Fruit fly (Drosophila melanogaster): ENCODE results near the gene CG15484.

CG15484 gene

dm6 chr2L:12692343-12693079 lies 15.0 kb downstream of the CG15484 start, which contains the start of the genes CCT4 and CG6153 (continued):
- TF ChIP-seq CG7987 (GFP tag; optimal IDR thresholded peaks at IDR 0.05) (no peak), slbo (GFP tag; IDR thresholded peaks at IDR 0.05) (no peak), CG10979 (tag; optimal IDR thresholded peaks at IDR 0.05) (peak; percentile 2), CG11504 (tag; optimal IDR thresholded peaks at IDR 0.05) (no peak), NK7.1 (GFP tag; optimal IDR thresholded peaks at IDR 0.05) (no peak), Asciz (GFP tag; optimal IDR thresholded peaks at IDR 0.05) (no peak), Spps (tag; optimal IDR thresholded peaks at IDR 0.05) (no peak), Hmx (GFP tag; optimal IDR thresholded peaks at IDR 0.05) (no peak), danr (GFP tag; IDR thresholded peaks at IDR 0.05) (no peak), ro (GFP tag; IDR thresholded peaks at IDR 0.05) (no peak), Dp (GFP tag; optimal IDR thresholded peaks at IDR 0.05) (peak; percentile 58), Six4 (GFP tag; optimal IDR thresholded peaks at IDR 0.05) (no peak), CG17829 (tag; optimal IDR thresholded peaks at IDR 0.05) (no peak), CG1603 (tag; optimal IDR thresholded peaks at IDR 0.05) (peak; percentile 68), CG43689 (GFP tag; IDR thresholded peaks at IDR 0.05) (no peak), crc (GFP tag; optimal IDR thresholded peaks at IDR 0.05) (no peak), dan (GFP tag; IDR thresholded peaks at IDR 0.05) (no peak), B-H2 (GFP tag; optimal IDR thresholded peaks at IDR 0.05) (no peak), CG14860 (GFP tag; IDR thresholded peaks at IDR 0.05; ENCODE audit: partially characterized antibody) (no peak), odd (GFP tag; optimal IDR thresholded peaks at IDR 0.05) (no peak), Ada2b (GFP tag; IDR thresholded peaks at IDR 0.05) (no peak), CG16815 (GFP tag; optimal IDR thresholded peaks at IDR 0.05) (no peak), gsb-n (tag; optimal IDR thresholded peaks at IDR 0.05) (no peak), CoRest (tag; optimal IDR thresholded peaks at IDR 0.05) (no peak), CG7963 (GFP tag; IDR thresholded peaks at IDR 0.05; ENCODE audit: partially characterized antibody) (no peak), yki (optimal IDR thresholded peaks at IDR 0.05) (no peak), bigmax (GFP tag; optimal IDR thresholded peaks at IDR 0.05) (no peak), Rfx (GFP tag; IDR thresholded peaks at IDR 0.05) (no peak), Atf3 (GFP tag; optimal IDR thresholded peaks at IDR 0.05) (no peak), CG5953 (GFP tag; IDR thresholded peaks at IDR 0.05) (no peak), Nf-YB (GFP tag; optimal IDR thresholded peaks at IDR 0.05) (no peak), HLHmδ (GFP tag; optimal IDR thresholded peaks at IDR 0.05) (no peak), CG8281 (tag; optimal IDR thresholded peaks at IDR 0.05) (no peak), pros (GFP tag; optimal IDR thresholded peaks at IDR 0.05) (no peak), amos (GFP tag; IDR thresholded peaks at IDR 0.05; ENCODE audit: partially characterized antibody) (peak; percentile 54), CG7928 (GFP tag; optimal IDR thresholded peaks at IDR 0.05) (no peak), gsb (GFP tag; IDR thresholded peaks at IDR 0.05) (no peak), CG10366 (GFP tag; IDR thresholded peaks at IDR 0.05) (no peak), Bgb (GFP tag; IDR thresholded peaks at IDR 0.05; ENCODE audit: partially characterized antibody) (peak; percentile 37), CG3726 (GFP tag; IDR thresholded peaks at IDR 0.05) (no peak), toy (GFP tag; IDR thresholded peaks at IDR 0.05) (no peak), wek (GFP tag; optimal IDR thresholded peaks at IDR 0.05) (no peak), CG6254 (GFP tag; optimal IDR thresholded peaks at IDR 0.05) (no peak), Myb (GFP tag; optimal IDR thresholded peaks at IDR 0.05) (peak; percentile 43), Nf-YA (GFP tag; IDR thresholded peaks at IDR 0.05) (no peak), lilli (GFP tag; optimal IDR thresholded peaks at IDR 0.05) (no peak), Xrp1 (GFP tag; IDR thresholded peaks at IDR 0.05) (no peak), NFAT (GFP tag; IDR thresholded peaks at IDR 0.05) (no peak), Xbp1 (GFP tag; optimal IDR thresholded peaks at IDR 0.05) (no peak), vfl (GFP tag; optimal IDR thresholded peaks at IDR 0.05) (no peak), Hmr (GFP tag; optimal IDR thresholded peaks at IDR 0.05) (no peak)

Measured in whole organism, embryonic.